Worm (Caenorhabditis elegans): Measurements from ENCODE around the gene F09F9.1.

F09F9.1 gene

ce11 chrX:4142648-4143259 is 27.6 kb downstream of the F09F9.1 start (continued):
- peak; percentile 77 for TF ChIP-seq nhr-11 (tag; optimal IDR thresholded peaks at IDR 0.05)
- TF ChIP-seq ceh-44 (GFP tag; IDR thresholded peaks at IDR 0.05) = peak; percentile 10; the same call in 1 of the 2 replicates
- TF ChIP-seq egl-43 (GFP tag; IDR thresholded peaks at IDR 0.05) = 0 out of 2 replicates have a peak, but pooled peaks have one; percentile 51
- TF ChIP-seq daf-16 (GFP tag; optimal IDR thresholded peaks at IDR 0.05) = peak in 1 of 2 experiments; percentile 89
- TF ChIP-seq daf-16 (tag; optimal IDR thresholded peaks at IDR 0.05) = peak; percentile 84
- TF ChIP-seq saeg-2 (GFP tag; IDR thresholded peaks at IDR 0.05) = 0 out of 2 replicates have a peak, but pooled peaks have one; percentile 6
- TF ChIP-seq ceh-20 (GFP tag; IDR thresholded peaks at IDR 0.05) = peak; percentile 56; the same call in 1 of the 2 replicates
- TF ChIP-seq dmd-6 (GFP tag; IDR thresholded peaks at IDR 0.05) = peak; percentile 51
- peak; percentile 40 for TF ChIP-seq mes-2 (tag; optimal IDR thresholded peaks at IDR 0.05; ENCODE audit: poor library complexity, severe bottlenecking)
- TF ChIP-seq aha-1 (tag) = peak; percentile 100
- TF ChIP-seq zip-2 (tag; optimal IDR thresholded peaks at IDR 0.05) = no peak
- TF ChIP-seq nhr-48 (tag; optimal IDR thresholded peaks at IDR 0.05) = no peak
- TF ChIP-seq F44E2.7 (GFP tag; IDR thresholded peaks at IDR 0.05) = no peak
- TF ChIP-seq Y48G9A.11 (GFP tag; IDR thresholded peaks at IDR 0.05) = no peak
- peak; percentile 8 for TF ChIP-seq nhr-28 (tag; optimal IDR thresholded peaks at IDR 0.05)
- TF ChIP-seq vab-7 (GFP tag; IDR thresholded peaks at IDR 0.05) = no peak

DNA sequence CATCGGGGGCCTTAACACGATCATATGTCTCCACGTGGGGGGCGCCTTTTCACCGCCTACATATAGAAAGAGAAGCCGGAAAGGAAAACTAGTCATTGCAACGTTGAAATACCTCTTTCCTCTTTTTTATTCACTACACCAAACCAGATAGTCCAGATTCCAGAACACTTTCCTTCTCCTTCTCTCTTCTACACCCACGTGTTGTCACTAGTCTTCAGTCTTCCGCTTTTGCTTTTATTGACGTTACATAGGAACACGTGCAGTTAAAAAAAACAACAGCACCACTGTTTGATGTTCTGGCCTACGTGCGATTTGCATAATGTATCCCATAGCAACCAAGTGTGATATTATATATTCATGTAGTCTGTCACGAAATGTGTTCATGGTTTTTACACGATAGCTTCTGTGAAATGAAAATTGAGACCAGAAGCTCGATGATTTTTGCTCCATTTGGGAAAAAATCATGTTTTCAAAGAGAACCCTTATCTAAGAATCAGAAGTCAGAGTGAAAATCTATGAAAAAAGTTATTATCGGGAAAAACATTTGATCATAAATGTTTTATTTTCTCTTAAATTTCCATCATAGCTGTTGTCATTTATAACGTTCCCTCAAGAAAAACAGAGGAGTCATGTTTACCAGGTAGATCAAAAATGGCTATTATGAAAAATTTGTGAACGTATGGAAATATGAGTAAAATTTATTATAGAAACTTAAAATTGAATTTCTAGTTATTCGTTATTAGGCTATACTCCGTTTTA is 28.3 kb downstream of the F09F9.1 start:
- no peak for TF ChIP-seq nhr-237 (tag; optimal IDR thresholded peaks at IDR 0.05)
- no peak for TF ChIP-seq nhr-28 (tag; optimal IDR thresholded peaks at IDR 0.05)
- peak; percentile 34 for TF ChIP-seq ama-1 (optimal IDR thresholded peaks at IDR 0.05)
- peak in 1 of 2 experiments; percentile 83 for TF ChIP-seq hif-1 (tag; optimal IDR thresholded peaks at IDR 0.05)
- peak in 1 of 2 experiments; percentile 62 for TF ChIP-seq unc-62 (GFP tag; optimal IDR thresholded peaks at IDR 0.05 in 1 of 2)
- TF ChIP-seq unc-62 (tag; optimal IDR thresholded peaks at IDR 0.05) = no peak
- peak; percentile 7 for TF ChIP-seq spr-1 (tag; optimal IDR thresholded peaks at IDR 0.05)
- TF ChIP-seq nhr-48 (tag; optimal IDR thresholded peaks at IDR 0.05) = peak; percentile 40
- TF ChIP-seq daf-19 (GFP tag; conservative IDR thresholded peaks at IDR 0.05) = no peak
- TF ChIP-seq daf-16 (GFP tag; optimal IDR thresholded peaks at IDR 0.05) = no peak
- TF ChIP-seq daf-16 (tag; optimal IDR thresholded peaks at IDR 0.05) = peak; percentile 83
- peak; percentile 80 for TF ChIP-seq mxl-3 (GFP tag; optimal IDR thresholded peaks at IDR 0.05)
- peak; percentile 67 to 82 for TF ChIP-seq mdl-1 (tag; optimal IDR thresholded peaks at IDR 0.05)
- TF ChIP-seq snpc-4 (tag; optimal IDR thresholded peaks at IDR 0.05) = no peak
- TF ChIP-seq unc-130 (GFP tag; optimal IDR thresholded peaks at IDR 0.05) = no peak
- TF ChIP-seq pqm-1 (tag; optimal IDR thresholded peaks at IDR 0.05) = no peak
- TF ChIP-seq hlh-30 (tag; optimal IDR thresholded peaks at IDR 0.05; ENCODE audit: insufficient read depth) = peak; percentile 78
- no peak for TF ChIP-seq mes-2 (tag; optimal IDR thresholded peaks at IDR 0.05; ENCODE audit: poor library complexity, severe bottlenecking)
- TF ChIP-seq ZK337.2 (GFP tag; IDR thresholded peaks at IDR 0.05) = no peak
- TF ChIP-seq aha-1 (tag) = peak; percentile 98
- peak; percentile 46; the same call in 1 of the 2 replicates for TF ChIP-seq tra-1 (GFP tag; IDR thresholded peaks at IDR 0.05)
- peak; percentile 21 to 35 for TF ChIP-seq lsy-2 (tag; optimal IDR thresholded peaks at IDR 0.05)
- TF ChIP-seq ztf-11 (tag; optimal IDR thresholded peaks at IDR 0.05) = no peak
- TF ChIP-seq Y48G9A.11 (GFP tag; IDR thresholded peaks at IDR 0.05) = no peak
- TF ChIP-seq rbr-2 (tag; optimal IDR thresholded peaks at IDR 0.05) = no peak
- TF ChIP-seq nhr-11 (tag; optimal IDR thresholded peaks at IDR 0.05) = peak; percentile 8
- peak; percentile 56 for TF ChIP-seq hlh-11 (tag; optimal IDR thresholded peaks at IDR 0.05)
- TF ChIP-seq ceh-82 (tag; optimal IDR thresholded peaks at IDR 0.05) = no peak

Data from whole organism, L4 larva.